Fruit fly (Drosophila melanogaster): ENCODE measurements around the gene tplus3b.

DNA sequence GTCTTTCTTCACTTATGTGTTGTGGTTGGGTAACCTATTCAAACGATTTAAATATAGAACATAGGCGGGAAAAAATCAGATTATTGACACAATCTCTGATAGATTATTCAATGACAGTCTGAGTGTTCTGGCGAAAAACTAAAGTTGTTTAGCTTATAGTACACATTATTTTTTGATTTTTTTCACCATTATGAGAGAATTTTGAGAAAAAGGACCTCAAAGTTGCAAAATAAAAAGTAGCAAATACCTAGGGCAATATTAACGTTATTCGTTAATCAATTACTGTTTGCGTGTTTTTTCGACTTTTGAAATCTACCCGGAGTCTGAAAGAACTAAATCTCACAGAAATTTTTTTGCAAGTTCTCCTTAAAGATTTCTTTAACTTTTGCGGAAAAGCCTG is 50.0 kb downstream of the tplus3b start, which contains the start of gene CG34173:
- TF ChIP-seq insv (optimal IDR thresholded peaks at IDR 0.05): no peak
- TF ChIP-seq Myc (optimal IDR thresholded peaks at IDR 0.05): no peak
- no peak for TF ChIP-seq psq (optimal IDR thresholded peaks at IDR 0.05)
